Fruit fly (Drosophila melanogaster): Measurements from ENCODE around the gene CG33095.
A peak's percentile ranks its signal among the peaks of the same experiment; 100 is the strongest.

The CG33095 gene

DNA sequence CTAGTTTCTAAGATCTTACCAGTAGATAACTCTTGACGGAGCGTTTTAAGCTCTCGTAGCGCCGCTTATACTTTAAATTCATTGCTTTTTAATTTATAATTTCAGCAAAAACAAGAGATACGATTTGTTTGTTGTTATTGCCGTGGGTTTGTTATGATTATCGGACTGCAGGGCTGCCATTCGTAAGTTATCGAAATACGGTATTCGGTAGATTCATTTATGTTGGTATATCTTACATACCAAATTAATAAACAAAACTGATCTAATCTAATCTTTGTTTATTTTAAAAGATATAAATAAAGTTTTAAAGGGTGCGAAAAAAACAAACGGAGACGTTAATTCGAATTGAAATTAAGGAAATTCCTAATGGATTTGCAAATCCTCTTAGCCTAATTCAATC is 41.5 kb upstream of the CG33095 start, which contains the start of the genes CG31111 and stac:
Gene CG31111, minus strand, starts transcription at position 162 of the 400 bp plus-strand sequence.
Gene stac, plus strand, starts transcription at position 271 of the 400 bp plus-strand sequence.
- TF ChIP-seq CG4496 (GFP tag; IDR thresholded peaks at IDR 0.05) (no peak), CG8301 (tag; optimal IDR thresholded peaks at IDR 0.05) (no peak), CG15710 (tag; optimal IDR thresholded peaks at IDR 0.05) (no peak), CG13204 (GFP tag; optimal IDR thresholded peaks at IDR 0.05) (no peak), CG9948 (tag; optimal IDR thresholded peaks at IDR 0.05) (no peak), CG17806 (tag; optimal IDR thresholded peaks at IDR 0.05) (no peak), EcR (GFP tag; optimal IDR thresholded peaks at IDR 0.05) (no peak), Snoo (tag; optimal IDR thresholded peaks at IDR 0.05) (no peak), CG34367 (tag; optimal IDR thresholded peaks at IDR 0.05) (no peak), D1 (tag; optimal IDR thresholded peaks at IDR 0.05) (no peak), CG12605 (GFP tag; IDR thresholded peaks at IDR 0.05) (no peak)

DNA sequence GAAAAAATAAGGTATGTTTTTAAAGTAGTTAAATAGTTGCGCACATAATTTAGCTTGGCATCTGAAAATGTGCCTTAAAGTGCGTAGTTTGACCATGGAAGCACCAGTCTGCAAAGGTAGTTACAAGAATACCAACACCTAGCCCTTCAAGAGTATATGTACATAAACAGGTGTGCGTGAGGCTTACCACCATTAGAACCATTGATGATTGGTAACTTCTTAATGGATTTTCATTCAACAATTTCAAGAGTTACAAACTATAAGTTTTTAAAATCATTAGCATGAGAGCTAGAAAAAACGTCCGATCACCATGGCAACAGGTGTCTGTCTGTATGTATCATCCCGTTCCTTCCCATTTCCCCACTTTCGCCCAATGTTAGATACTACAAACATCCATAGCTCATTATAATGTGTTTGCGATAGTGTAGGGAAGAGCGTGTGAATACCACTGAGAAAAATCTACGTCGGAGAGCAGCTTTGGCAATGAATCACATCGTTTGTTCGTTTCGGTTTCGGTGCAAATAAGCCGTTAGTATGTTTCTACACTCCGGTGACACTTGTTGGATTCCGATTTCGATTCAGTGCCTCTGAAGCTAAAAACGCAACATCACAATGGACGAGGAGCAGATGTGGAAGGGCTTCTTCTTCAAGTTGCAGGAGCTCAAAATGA is 40.8 kb upstream of the CG33095 start:
- TF ChIP-seq CG9948 (tag; optimal IDR thresholded peaks at IDR 0.05) (no peak), Pif1A (GFP tag; optimal IDR thresholded peaks at IDR 0.05) (no peak), fd96Ca (GFP tag; IDR thresholded peaks at IDR 0.05) (no peak), CG15710 (tag; optimal IDR thresholded peaks at IDR 0.05) (no peak), CG14655 (GFP tag; optimal IDR thresholded peaks at IDR 0.05) (no peak), Pif1B (GFP tag; optimal IDR thresholded peaks at IDR 0.05) (no peak), CG34367 (tag; optimal IDR thresholded peaks at IDR 0.05) (no peak), CG13204 (GFP tag; optimal IDR thresholded peaks at IDR 0.05) (no peak), CG8159 (tag; optimal IDR thresholded peaks at IDR 0.05) (no peak), CG4496 (GFP tag; IDR thresholded peaks at IDR 0.05) (no peak), CG12605 (GFP tag; IDR thresholded peaks at IDR 0.05) (no peak), Snoo (tag; optimal IDR thresholded peaks at IDR 0.05) (no peak)

DNA sequence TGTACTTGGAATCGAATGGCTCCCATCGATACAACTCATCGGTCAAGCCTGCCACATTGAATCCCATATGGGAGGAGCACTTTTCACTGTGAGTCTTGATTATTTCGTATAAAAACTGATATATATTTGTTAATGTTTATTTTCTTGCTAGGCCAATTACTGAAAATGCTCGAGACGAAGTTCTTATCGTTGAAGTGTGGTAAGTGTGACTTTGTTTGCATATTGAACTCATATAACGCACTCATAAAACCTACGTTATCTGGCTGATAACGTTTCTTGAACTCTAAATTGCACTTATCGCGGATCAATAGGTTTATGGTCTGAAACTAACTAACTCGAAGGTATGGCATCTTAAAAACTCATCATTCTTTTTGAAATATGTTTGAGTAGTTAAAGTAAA is 37.0 kb upstream of the CG33095 start:
- no peak for TF ChIP-seq CG15710 (tag; optimal IDR thresholded peaks at IDR 0.05)
- no peak for TF ChIP-seq CG13204 (GFP tag; optimal IDR thresholded peaks at IDR 0.05)
- no peak for TF ChIP-seq Snoo (tag; optimal IDR thresholded peaks at IDR 0.05)
- no peak for TF ChIP-seq Ets98B (GFP tag; IDR thresholded peaks at IDR 0.05)
- TF ChIP-seq rn (GFP tag; IDR thresholded peaks at IDR 0.05): no peak
- TF ChIP-seq EcR (GFP tag; optimal IDR thresholded peaks at IDR 0.05): no peak

dm6 chr3R:25064907-25065841 is 32.3 kb upstream of the CG33095 start, which contains the start of the genes veli and PQBP1:
TSS of gene veli (minus strand) at chr3R:25065591.
TSS of gene PQBP1 (plus strand) at chr3R:25065791.
- no peak for TF ChIP-seq CG10348 (GFP tag; IDR thresholded peaks at IDR 0.05)
- TF ChIP-seq Pif1A (GFP tag; optimal IDR thresholded peaks at IDR 0.05): no peak
- TF ChIP-seq Ets98B (GFP tag; IDR thresholded peaks at IDR 0.05): no peak
- TF ChIP-seq D1 (tag; optimal IDR thresholded peaks at IDR 0.05): no peak
- no peak for TF ChIP-seq CG9948 (tag; optimal IDR thresholded peaks at IDR 0.05)
- TF ChIP-seq CG8301 (tag; optimal IDR thresholded peaks at IDR 0.05): no peak
- TF ChIP-seq CG8159 (tag; optimal IDR thresholded peaks at IDR 0.05): no peak
- no peak for TF ChIP-seq gl (tag; optimal IDR thresholded peaks at IDR 0.05)
- TF ChIP-seq CG34367 (tag; optimal IDR thresholded peaks at IDR 0.05): no peak
- TF ChIP-seq CG17806 (tag; optimal IDR thresholded peaks at IDR 0.05): no peak
- TF ChIP-seq EcR (GFP tag; optimal IDR thresholded peaks at IDR 0.05): no peak
- TF ChIP-seq CG12605 (GFP tag; IDR thresholded peaks at IDR 0.05): no peak
- no peak for TF ChIP-seq fd96Ca (GFP tag; IDR thresholded peaks at IDR 0.05)
- no peak for TF ChIP-seq Pif1B (GFP tag; optimal IDR thresholded peaks at IDR 0.05)
- no peak for TF ChIP-seq CG13204 (GFP tag; optimal IDR thresholded peaks at IDR 0.05)

DNA sequence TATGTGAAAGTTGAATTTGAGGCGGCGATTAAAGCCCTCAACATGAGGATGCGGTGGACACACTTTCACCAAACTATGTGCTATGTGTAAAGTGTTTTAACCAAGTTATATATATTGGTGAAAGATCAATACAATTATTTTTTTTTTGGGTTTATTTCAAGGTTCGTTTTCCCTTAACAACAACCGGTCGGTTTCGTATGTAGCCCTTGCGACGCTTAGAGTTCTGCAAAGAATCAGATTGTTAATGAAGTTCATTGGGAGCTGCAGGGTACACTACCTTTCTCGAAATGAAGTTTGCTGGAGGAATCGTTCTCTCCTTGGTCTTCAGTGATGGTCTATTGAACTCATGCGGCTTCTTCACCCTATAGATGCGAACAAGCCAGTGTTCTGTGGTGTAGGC is 30.6 kb upstream of the CG33095 start:
- TF ChIP-seq D1 (tag; optimal IDR thresholded peaks at IDR 0.05) (no peak), Pif1A (GFP tag; optimal IDR thresholded peaks at IDR 0.05) (no peak), CG34367 (tag; optimal IDR thresholded peaks at IDR 0.05) (no peak), CG8159 (tag; optimal IDR thresholded peaks at IDR 0.05) (no peak), rn (GFP tag; IDR thresholded peaks at IDR 0.05) (no peak), CG8301 (tag; optimal IDR thresholded peaks at IDR 0.05) (no peak), CG4496 (GFP tag; IDR thresholded peaks at IDR 0.05) (no peak), Pif1B (GFP tag; optimal IDR thresholded peaks at IDR 0.05) (no peak), CG32121 (GFP tag; IDR thresholded peaks at IDR 0.05) (no peak), gl (tag; optimal IDR thresholded peaks at IDR 0.05) (no peak)

- TF ChIP-seq fd96Ca (GFP tag; IDR thresholded peaks at IDR 0.05) (no peak), rn (GFP tag; IDR thresholded peaks at IDR 0.05) (no peak), CG13204 (GFP tag; optimal IDR thresholded peaks at IDR 0.05) (no peak), CG4496 (GFP tag; IDR thresholded peaks at IDR 0.05) (no peak; the same call in 2 of the 3 replicates), Ets98B (GFP tag; IDR thresholded peaks at IDR 0.05) (no peak), CG10348 (GFP tag; IDR thresholded peaks at IDR 0.05) (no peak), Pif1A (GFP tag; optimal IDR thresholded peaks at IDR 0.05) (no peak), EcR (GFP tag; optimal IDR thresholded peaks at IDR 0.05) (no peak), CG8159 (tag; optimal IDR thresholded peaks at IDR 0.05) (no peak), CG8301 (tag; optimal IDR thresholded peaks at IDR 0.05) (no peak), D1 (tag; optimal IDR thresholded peaks at IDR 0.05) (no peak), gl (tag; optimal IDR thresholded peaks at IDR 0.05) (no peak), CG34367 (tag; optimal IDR thresholded peaks at IDR 0.05) (no peak), Snoo (tag; optimal IDR thresholded peaks at IDR 0.05) (peak; percentile 21), CG14655 (GFP tag; optimal IDR thresholded peaks at IDR 0.05) (no peak), Pif1B (GFP tag; optimal IDR thresholded peaks at IDR 0.05) (no peak), CG17806 (tag; optimal IDR thresholded peaks at IDR 0.05) (peak; percentile 28), CG32121 (GFP tag; IDR thresholded peaks at IDR 0.05) (peak; percentile 42; the same call in 1 of the 2 replicates), CG12605 (GFP tag; IDR thresholded peaks at IDR 0.05) (no peak), CG9948 (tag; optimal IDR thresholded peaks at IDR 0.05) (no peak), CG15710 (tag; optimal IDR thresholded peaks at IDR 0.05) (peak; percentile 53)
Measured at dm6 chr3R:25069569-25069968, 27.9 kb upstream of the CG33095 start, which contains the start of the genes Stt3B and CG11839. TSS of gene Stt3B (minus strand) at chr3R:25069637. TSS of gene CG11839 (plus strand) at chr3R:25069927.
